Worm (Caenorhabditis elegans) whole organism, L4/young adult: ENCODE measurements around the gene ZK470.4.

Experiments used
- W03F9.2 ChIP-seq: fragments of 150-350 bp; optimal IDR thresholded peaks from 2 replicates; lab custom pipeline; 2014; ENCODE audit warnings: missing biosample characterization, missing genetic modification characterization
- dao-5 ChIP-seq: sonication (generic microtip); optimal IDR thresholded peaks from 2 replicates; lab custom pipeline; 2016; ENCODE audit warnings: missing genotype, missing genetic modification characterization, moderate library complexity, missing compliant biosample characterization
- him-1 ChIP-seq: sonication (generic microtip); optimal IDR thresholded peaks from 2 replicates; lab custom pipeline; 2016; ENCODE audit warnings: missing genotype, missing genetic modification reagents, missing genetic modification characterization, missing compliant biosample characterization

DNA sequence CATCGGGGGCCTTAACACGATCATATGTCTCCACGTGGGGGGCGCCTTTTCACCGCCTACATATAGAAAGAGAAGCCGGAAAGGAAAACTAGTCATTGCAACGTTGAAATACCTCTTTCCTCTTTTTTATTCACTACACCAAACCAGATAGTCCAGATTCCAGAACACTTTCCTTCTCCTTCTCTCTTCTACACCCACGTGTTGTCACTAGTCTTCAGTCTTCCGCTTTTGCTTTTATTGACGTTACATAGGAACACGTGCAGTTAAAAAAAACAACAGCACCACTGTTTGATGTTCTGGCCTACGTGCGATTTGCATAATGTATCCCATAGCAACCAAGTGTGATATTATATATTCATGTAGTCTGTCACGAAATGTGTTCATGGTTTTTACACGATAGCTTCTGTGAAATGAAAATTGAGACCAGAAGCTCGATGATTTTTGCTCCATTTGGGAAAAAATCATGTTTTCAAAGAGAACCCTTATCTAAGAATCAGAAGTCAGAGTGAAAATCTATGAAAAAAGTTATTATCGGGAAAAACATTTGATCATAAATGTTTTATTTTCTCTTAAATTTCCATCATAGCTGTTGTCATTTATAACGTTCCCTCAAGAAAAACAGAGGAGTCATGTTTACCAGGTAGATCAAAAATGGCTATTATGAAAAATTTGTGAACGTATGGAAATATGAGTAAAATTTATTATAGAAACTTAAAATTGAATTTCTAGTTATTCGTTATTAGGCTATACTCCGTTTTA is 3.9 kb upstream of the ZK470.4 start:
- TF ChIP-seq him-1 (no peak), W03F9.2 (tag; lab: Kevin White, UChicago) (no peak), dao-5 (no peak)
